Fruit fly (Drosophila melanogaster): ENCODE measurements around the gene Sp1.

DNA sequence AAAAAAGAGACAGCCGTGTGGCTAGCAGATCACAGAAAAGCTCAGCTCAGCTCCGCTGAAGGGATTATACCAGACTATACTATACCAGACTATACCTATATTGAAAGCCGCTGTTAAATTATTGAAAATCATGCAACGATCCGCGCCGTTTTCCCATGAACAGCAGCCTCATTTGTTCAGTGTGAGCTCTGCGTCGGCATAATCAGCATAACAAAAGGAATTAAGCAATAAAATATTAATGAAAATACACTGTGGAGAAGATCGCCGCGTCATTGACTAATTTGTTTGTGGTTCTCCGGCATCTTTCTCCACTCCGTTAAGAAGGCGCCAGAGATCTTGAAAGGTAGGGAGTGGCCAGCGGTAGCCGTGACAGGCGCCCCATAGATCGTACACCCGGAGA is 3.7 kb downstream of the Sp1 start:
- TF ChIP-seq CG8478 (optimal IDR thresholded peaks at IDR 0.05): no peak
- no peak for TF ChIP-seq psq (optimal IDR thresholded peaks at IDR 0.05)
- TF ChIP-seq pan (optimal IDR thresholded peaks at IDR 0.05): no peak
- TF ChIP-seq EcR (GFP tag; optimal IDR thresholded peaks at IDR 0.05): no peak
- TF ChIP-seq Dll (optimal IDR thresholded peaks at IDR 0.05): no peak
- no peak for TF ChIP-seq usp (GFP tag; optimal IDR thresholded peaks at IDR 0.05)

Data from whole organism.